Fruit fly (Drosophila melanogaster): ENCODE measurements around the gene TfIIA-S-2.

DNA sequence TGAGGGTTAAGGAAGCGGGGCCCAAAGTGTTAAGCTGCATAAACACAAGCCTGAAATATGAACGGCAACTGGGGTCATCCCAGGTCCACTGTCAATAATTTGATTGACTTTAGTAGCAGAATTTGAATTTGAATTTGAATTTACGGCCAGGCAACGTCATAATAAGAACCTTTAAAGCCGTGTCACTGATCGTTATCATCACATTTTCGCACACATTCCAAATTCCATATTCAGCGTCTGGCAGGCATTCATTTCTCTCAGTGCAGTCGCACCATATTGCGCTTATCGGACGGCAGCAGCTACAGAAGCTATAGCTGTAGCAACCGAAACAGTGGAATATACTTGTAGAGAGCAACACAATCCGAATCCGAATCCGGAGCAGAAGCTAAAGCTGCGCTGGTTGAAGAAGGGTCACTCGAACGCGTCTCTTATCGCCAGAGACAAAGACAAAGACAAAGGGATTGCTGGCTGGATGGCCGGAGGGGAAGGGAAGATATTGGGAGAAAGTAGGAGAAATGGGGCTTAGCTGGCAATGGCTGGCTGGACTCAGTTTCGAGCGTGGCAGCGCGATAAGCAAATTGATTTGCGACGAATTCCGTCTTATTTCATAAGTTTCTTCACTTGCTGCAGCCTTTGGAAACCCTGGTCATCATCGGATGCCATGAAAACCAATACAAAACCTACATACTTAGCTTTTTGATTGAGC, 41.4 kb upstream of the TfIIA-S-2 start:
- peak; percentile 72 for TF ChIP-seq acj6 (GFP tag; optimal IDR thresholded peaks at IDR 0.05)
- TF ChIP-seq CG6792 (GFP tag; optimal IDR thresholded peaks at IDR 0.05) = peak; percentile 74
- TF ChIP-seq Sox102F (GFP tag; optimal IDR thresholded peaks at IDR 0.05) = peak; percentile 70
- TF ChIP-seq CG31627 (GFP tag; optimal IDR thresholded peaks at IDR 0.05) = peak; percentile 78
- TF ChIP-seq Blimp-1 (GFP tag; optimal IDR thresholded peaks at IDR 0.05) = peak; percentile 12
- TF ChIP-seq CG9139 (GFP tag; optimal IDR thresholded peaks at IDR 0.05) = peak; percentile 40
- peak; percentile 45 for TF ChIP-seq CG6276 (GFP tag; optimal IDR thresholded peaks at IDR 0.05)
- TF ChIP-seq net (GFP tag; optimal IDR thresholded peaks at IDR 0.05) = peak; percentile 66
- TF ChIP-seq achi (GFP tag; optimal IDR thresholded peaks at IDR 0.05) = peak; percentile 64
- TF ChIP-seq eg (GFP tag; IDR thresholded peaks at IDR 0.05) = peak; percentile 66; the same call in 2 of the 3 replicates
- peak; percentile 55 for TF ChIP-seq Hr4 (GFP tag; optimal IDR thresholded peaks at IDR 0.05)
- TF ChIP-seq Eip78C (GFP tag) = peak; percentile 91
- TF ChIP-seq dsx (GFP tag; optimal IDR thresholded peaks at IDR 0.05; ENCODE audit: poor library complexity, severe bottlenecking) = peak; percentile 34

Measured in whole organism, prepupa.